Fruit fly (Drosophila melanogaster) whole organism, prepupa: ENCODE data around the gene PGRP-SA.

Experiments
- CG10631 ChIP-seq: fragments of 200-800 bp; sonication (Bioruptor generic); optimal IDR thresholded peaks from 2 replicates; lab custom pipeline; 2016; ENCODE audit warnings: missing biosample characterization, missing genetic modification characterization
- CG10669 ChIP-seq: fragments of 200-800 bp; sonication (Bioruptor generic); optimal IDR thresholded peaks from 3 replicates; lab custom pipeline; 2018; ENCODE audit warnings: missing biosample characterization, mild to moderate bottlenecking, missing genetic modification characterization, moderate library complexity
- CG4318 ChIP-seq: fragments of 200-800 bp; sonication (Bioruptor generic); optimal IDR thresholded peaks from 3 replicates; lab custom pipeline; 2017; ENCODE audit warnings: missing biosample characterization, mild to moderate bottlenecking, missing genetic modification characterization
- CG6854 ChIP-seq: fragments of 200-800 bp; sonication (Bioruptor generic); optimal IDR thresholded peaks from 2 replicates; lab custom pipeline; 2017; ENCODE audit warnings: missing biosample characterization, mild to moderate bottlenecking, missing genetic modification characterization
- Eip93F ChIP-seq: fragments of 200-800 bp; sonication (Bioruptor generic); optimal IDR thresholded peaks from 2 replicates; lab custom pipeline; 2016; ENCODE audit warnings: missing biosample characterization, mild to moderate bottlenecking, missing genetic modification characterization
- Gug ChIP-seq: fragments of 200-800 bp; sonication (Bioruptor generic); IDR thresholded peaks from 2 replicates; pipeline ENCODE4 v1.3.6; 2022; ENCODE audit warnings: missing biosample characterization, missing genetic modification characterization
- Sox102F ChIP-seq: fragments of 200-800 bp; sonication (Bioruptor generic); optimal IDR thresholded peaks from 2 replicates; lab custom pipeline; 2016; ENCODE audit warnings: missing biosample characterization, mild to moderate bottlenecking, missing genetic modification characterization
- Sox15 ChIP-seq: fragments of 200-800 bp; sonication (Bioruptor generic); optimal IDR thresholded peaks from 3 replicates; lab custom pipeline; 2016; ENCODE audit warnings: missing biosample characterization, missing genetic modification characterization
- fd59A ChIP-seq: fragments of 200-800 bp; sonication (Bioruptor generic); optimal IDR thresholded peaks from 2 replicates; lab custom pipeline; 2017; ENCODE audit warnings: missing biosample characterization, mild to moderate bottlenecking, missing genetic modification characterization, missing genetic modification reagents
- fkh ChIP-seq: fragments of 200-800 bp; sonication (Bioruptor generic); optimal IDR thresholded peaks from 3 replicates; lab custom pipeline; 2017; ENCODE audit warnings: missing biosample characterization, mild to moderate bottlenecking, missing genetic modification characterization, moderate library complexity
- lz ChIP-seq: fragments of 200-800 bp; sonication (Bioruptor generic); optimal IDR thresholded peaks from 3 replicates; lab custom pipeline; 2016; ENCODE audit warnings: missing biosample characterization, missing genetic modification characterization
- net ChIP-seq: fragments of 200-800 bp; sonication (Bioruptor generic); optimal IDR thresholded peaks from 3 replicates; lab custom pipeline; 2016; ENCODE audit warnings: missing biosample characterization, missing genetic modification characterization

DNA sequence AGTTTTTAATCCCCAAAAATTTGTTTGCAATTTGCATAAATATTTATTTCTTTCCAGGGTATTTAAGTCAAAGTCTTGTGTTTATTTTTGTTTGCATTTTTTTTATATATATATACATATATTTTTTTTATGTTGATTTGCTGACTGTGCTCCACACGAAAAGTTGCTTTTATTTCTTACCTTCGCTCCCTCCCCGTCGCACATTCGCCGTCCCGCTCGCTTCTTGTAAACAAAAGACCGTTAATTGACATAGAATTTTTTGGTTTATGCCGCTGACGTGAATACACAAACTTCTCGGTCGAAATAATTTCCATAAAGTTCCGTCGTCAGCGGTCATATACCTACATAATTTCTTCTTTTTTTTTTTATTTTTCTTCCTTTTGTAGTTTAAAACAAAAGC, 48.6 kb upstream of the PGRP-SA start:
- TF ChIP-seq Sox15 (GFP tag; lab: Kevin White, UChicago) (no peak), CG4318 (no peak), fkh (GFP tag; lab: Kevin White, UChicago) (peak; percentile 56), CG10669 (GFP tag; lab: Kevin White, UChicago) (no peak), CG10631 (GFP tag; lab: Kevin White, UChicago) (no peak), CG6854 (GFP tag; lab: Kevin White, UChicago) (no peak), net (GFP tag; lab: Kevin White, UChicago) (no peak), Eip93F (GFP tag; lab: Kevin White, UChicago) (no peak), Sox102F (GFP tag; lab: Kevin White, UChicago) (no peak), Gug (GFP tag; lab: Robert Waterston, UW) (no peak), fd59A (GFP tag; lab: Kevin White, UChicago) (no peak), lz (no peak)
